Worm (Caenorhabditis elegans): ENCODE results near the gene nlp-36.

- peak; percentile 87 for TF ChIP-seq B0336.3 (GFP tag; IDR thresholded peaks at IDR 0.05)
- peak; percentile 81; the same call in 1 of the 2 replicates for TF ChIP-seq madf-3 (GFP tag; IDR thresholded peaks at IDR 0.05)
- no peak for TF ChIP-seq snpc-1.3 (tag; optimal IDR thresholded peaks at IDR 0.05; ENCODE audit: insufficient read depth)
- peak; percentile 89 for TF ChIP-seq mcd-1 (GFP tag; IDR thresholded peaks at IDR 0.05)
- peak; percentile 76 for TF ChIP-seq K12H6.12 (tag; optimal IDR thresholded peaks at IDR 0.05)
- peak; percentile 56; the same call in 1 of the 2 replicates for TF ChIP-seq madf-8 (GFP tag; conservative IDR thresholded peaks at IDR 0.05)
- TF ChIP-seq unc-62 (GFP tag; optimal IDR thresholded peaks at IDR 0.05): peak; percentile 63
- peak; percentile 83 for TF ChIP-seq madf-6 (GFP tag; IDR thresholded peaks at IDR 0.05)
Measured at ce11 chrIII:9455980-9456658, 32.4 kb upstream of the nlp-36 start, which contains the start of the genes rheb-1 and spk-1.
